Worm (Caenorhabditis elegans) whole organism, young adult: Measurements from ENCODE around the gene szy-2.
A peak's percentile ranks its signal among the peaks of the same experiment; 100 is the strongest.

ENCODE experiments used
- D2030.7 ChIP-seq: fragments of 200-800 bp; sonication (Bioruptor generic); IDR thresholded peaks from 2 replicates; pipeline ENCODE4 v1.3.6; 2022; ENCODE audit warnings: missing genetic modification reagents, missing genetic modification characterization, missing compliant biosample characterization
- F10E7.11 ChIP-seq: sonication (generic microtip); optimal IDR thresholded peaks from 2 replicates; lab custom pipeline; 2017; ENCODE audit warnings: mild to moderate bottlenecking, missing genetic modification characterization, moderate library complexity, missing compliant biosample characterization
- F22D6.2 ChIP-seq: sonication (generic microtip); optimal IDR thresholded peaks from 2 replicates; lab custom pipeline; 2016; ENCODE audit warnings: mild to moderate bottlenecking, missing genetic modification characterization, missing compliant biosample characterization
- F23B12.7 ChIP-seq: sonication (generic microtip); optimal IDR thresholded peaks from 2 replicates; lab custom pipeline; 2017; ENCODE audit warnings: missing genetic modification characterization, mild to moderate bottlenecking, missing compliant biosample characterization, antibody characterized with exemption, moderate library complexity; ENCODE audit not compliant: insufficient read depth
- F57C9.4 ChIP-seq: sonication (generic microtip); optimal IDR thresholded peaks from 2 replicates; lab custom pipeline; 2017; ENCODE audit warnings: mild to moderate bottlenecking, missing genetic modification characterization, missing compliant biosample characterization
- Y53F4B.3 ChIP-seq: fragments of 200-800 bp; sonication (Bioruptor generic); IDR thresholded peaks from 2 replicates; pipeline ENCODE4 v1.3.6; 2022; ENCODE audit warnings: missing genetic modification reagents, missing genetic modification characterization, missing compliant biosample characterization
- akir-1 ChIP-seq: fragments of 200-800 bp; sonication (Bioruptor generic); optimal IDR thresholded peaks from 2 replicates; lab custom pipeline; 2018; ENCODE audit warnings: mild to moderate bottlenecking, missing genetic modification characterization, moderate library complexity, missing compliant biosample characterization
- athp-1 ChIP-seq: sonication (generic microtip); optimal IDR thresholded peaks from 2 replicates; lab custom pipeline; 2017; ENCODE audit warnings: mild to moderate bottlenecking, missing genetic modification characterization, missing compliant biosample characterization
- attf-3 ChIP-seq: fragments of 200-800 bp; sonication (Bioruptor generic); conservative IDR thresholded peaks from 2 replicates; pipeline ENCODE4 v1.3.6; 2022; ENCODE audit warnings: missing genetic modification reagents, missing genetic modification characterization, missing compliant biosample characterization
- attf-5 ChIP-seq: fragments of 200-800 bp; sonication (Bioruptor generic); optimal IDR thresholded peaks from 2 replicates; lab custom pipeline; 2018; ENCODE audit warnings: mild to moderate bottlenecking, missing genetic modification characterization, missing compliant biosample characterization
- bed-1 ChIP-seq: fragments of 200-800 bp; sonication (Bioruptor generic); IDR thresholded peaks from 2 replicates; pipeline ENCODE4 v1.3.6; 2022; ENCODE audit warnings: missing genetic modification reagents, missing genetic modification characterization, missing compliant biosample characterization
- ccch-3 ChIP-seq: fragments of 200-800 bp; sonication (Bioruptor generic); optimal IDR thresholded peaks from 2 replicates; lab custom pipeline; 2018; ENCODE audit warnings: mild to moderate bottlenecking, missing genetic modification characterization, missing compliant biosample characterization
- ceh-27 ChIP-seq: fragments of 200-800 bp; sonication (Bioruptor generic); optimal IDR thresholded peaks from 2 replicates; lab custom pipeline; 2018; ENCODE audit warnings: mild to moderate bottlenecking, missing genetic modification characterization, moderate library complexity, missing compliant biosample characterization
- ceh-79 ChIP-seq: sonication (generic microtip); optimal IDR thresholded peaks from 2 replicates; lab custom pipeline; 2017; ENCODE audit warnings: mild to moderate bottlenecking, missing genetic modification characterization, missing compliant biosample characterization
- die-1 ChIP-seq: sonication (generic microtip); optimal IDR thresholded peaks from 2 replicates; lab custom pipeline; 2016; ENCODE audit warnings: missing genotype, mild to moderate bottlenecking, missing genetic modification characterization, missing compliant biosample characterization
- efl-1 ChIP-seq: fragments of 150-350 bp; optimal IDR thresholded peaks from 2 replicates; lab custom pipeline; 2014; ENCODE audit warnings: missing biosample characterization, missing genetic modification reagents, missing genetic modification characterization
- egl-44 ChIP-seq: fragments of 200-800 bp; sonication (Bioruptor generic); IDR thresholded peaks from 2 replicates; pipeline ENCODE4 v1.3.6; 2022; ENCODE audit warnings: missing genetic modification reagents, missing genetic modification characterization, missing compliant biosample characterization
- egrh-3 ChIP-seq: fragments of 200-800 bp; sonication (Bioruptor generic); IDR thresholded peaks from 2 replicates; pipeline ENCODE4 v1.3.6; 2022; ENCODE audit warnings: missing genetic modification reagents, missing genetic modification characterization, missing compliant biosample characterization
- hlh-12 ChIP-seq: sonication (generic microtip); optimal IDR thresholded peaks from 2 replicates; lab custom pipeline; 2016; ENCODE audit warnings: missing genetic modification characterization, missing compliant biosample characterization
- hlh-26 ChIP-seq: fragments of 200-800 bp; sonication (Bioruptor generic); conservative IDR thresholded peaks from 2 replicates; pipeline ENCODE4 v1.3.6; 2022; ENCODE audit warnings: missing genetic modification reagents, missing genetic modification characterization, missing compliant biosample characterization
- hmg-1.2 ChIP-seq: fragments of 200-800 bp; sonication (Bioruptor generic); IDR thresholded peaks from 2 replicates; pipeline ENCODE4 v1.3.6; 2022; ENCODE audit warnings: missing genetic modification reagents, missing genetic modification characterization, missing compliant biosample characterization
- hsf-1 ChIP-seq: fragments of 200-800 bp; sonication (Bioruptor generic); IDR thresholded peaks from 2 replicates; pipeline ENCODE4 v1.3.6; 2022; ENCODE audit warnings: missing genetic modification reagents, missing genetic modification characterization, missing compliant biosample characterization
- lag-1 ChIP-seq: fragments of 200-800 bp; sonication (Bioruptor generic); IDR thresholded peaks from 2 replicates; pipeline ENCODE4 v1.3.6; 2022; ENCODE audit warnings: missing genetic modification reagents, missing genetic modification characterization, missing compliant biosample characterization
- lin-54 ChIP-seq: fragments of 200-800 bp; sonication (Bioruptor generic); optimal IDR thresholded peaks from 2 replicates; lab custom pipeline; 2018; ENCODE audit warnings: mild to moderate bottlenecking, missing genetic modification characterization, missing compliant biosample characterization
- madf-10 ChIP-seq: sonication (generic microtip); optimal IDR thresholded peaks from 2 replicates; lab custom pipeline; 2016; ENCODE audit warnings: mild to moderate bottlenecking, missing genetic modification characterization, missing compliant biosample characterization
- madf-6 ChIP-seq: fragments of 200-800 bp; sonication (Bioruptor generic); IDR thresholded peaks from 2 replicates; pipeline ENCODE4 v1.3.6; 2022; ENCODE audit warnings: missing genetic modification reagents, missing genetic modification characterization, missing compliant biosample characterization
- mcd-1 ChIP-seq: fragments of 200-800 bp; sonication (Bioruptor generic); IDR thresholded peaks from 2 replicates; pipeline ENCODE4 v1.3.6; 2022; ENCODE audit warnings: missing genetic modification reagents, missing genetic modification characterization, missing compliant biosample characterization
- nfya-1 ChIP-seq: sonication (generic microtip); optimal IDR thresholded peaks from 2 replicates; lab custom pipeline; 2017; ENCODE audit warnings: antibody characterized with exemption, missing compliant biosample characterization, missing genetic modification characterization, borderline replicate concordance; ENCODE audit not compliant: insufficient read depth
- nfya-2 ChIP-seq: fragments of 200-800 bp; sonication (Bioruptor generic); IDR thresholded peaks from 2 replicates; pipeline ENCODE4 v1.3.6; 2022; ENCODE audit warnings: missing genetic modification reagents, missing genetic modification characterization, missing compliant biosample characterization
- nhr-179 ChIP-seq: sonication (generic microtip); optimal IDR thresholded peaks from 2 replicates; lab custom pipeline; 2016; ENCODE audit warnings: mild to moderate bottlenecking, missing genetic modification characterization, missing compliant biosample characterization
- nhr-80 ChIP-seq: sonication (generic microtip); optimal IDR thresholded peaks from 2 replicates; lab custom pipeline; 2016; ENCODE audit warnings: missing genetic modification characterization, missing compliant biosample characterization
- nhr-90 ChIP-seq: sonication (generic microtip); optimal IDR thresholded peaks from 2 replicates; lab custom pipeline; 2016; ENCODE audit warnings: missing genotype, mild to moderate bottlenecking, missing genetic modification characterization, missing compliant biosample characterization
- repo-1 ChIP-seq: sonication (generic microtip); optimal IDR thresholded peaks from 2 replicates; lab custom pipeline; 2017; ENCODE audit warnings: mild to moderate bottlenecking, missing genetic modification characterization, missing compliant biosample characterization
- sea-2 ChIP-seq: fragments of 200-800 bp; sonication (Bioruptor generic); IDR thresholded peaks from 2 replicates; pipeline ENCODE4 v1.3.6; 2022; ENCODE audit warnings: missing genetic modification characterization, missing compliant biosample characterization
- snpc-1.1 ChIP-seq: sonication (generic microtip); optimal IDR thresholded peaks from 2 replicates; lab custom pipeline; 2017; ENCODE audit warnings: missing genetic modification characterization, mild to moderate bottlenecking, missing compliant biosample characterization, antibody characterized with exemption, moderate library complexity, missing genotype, missing genetic modification reagents; ENCODE audit not compliant: insufficient read depth
- snpc-3.4 ChIP-seq: sonication (generic microtip); optimal IDR thresholded peaks from 2 replicates; lab custom pipeline; 2017; ENCODE audit warnings: missing genetic modification characterization, mild to moderate bottlenecking, missing compliant biosample characterization, antibody characterized with exemption, moderate library complexity, missing genotype, missing genetic modification reagents
- zfh-2 ChIP-seq: fragments of 200-800 bp; sonication (Bioruptor generic); conservative IDR thresholded peaks from 2 replicates; pipeline ENCODE4 v1.3.6; 2022; ENCODE audit warnings: missing genetic modification reagents, missing genetic modification characterization, missing compliant biosample characterization
- ztf-18 ChIP-seq: sonication (generic microtip); optimal IDR thresholded peaks from 2 replicates; lab custom pipeline; 2016; ENCODE audit warnings: missing genotype, mild to moderate bottlenecking, missing genetic modification characterization, missing compliant biosample characterization
- ztf-25 ChIP-seq: fragments of 200-800 bp; sonication (Bioruptor generic); IDR thresholded peaks from 2 replicates; pipeline ENCODE4 v1.3.6; 2022; ENCODE audit warnings: missing genetic modification reagents, missing genetic modification characterization, missing compliant biosample characterization
- ztf-26 ChIP-seq: sonication (generic microtip); optimal IDR thresholded peaks from 2 replicates; lab custom pipeline; 2017; ENCODE audit warnings: missing genetic modification characterization, missing compliant biosample characterization

szy-2 gene

DNA sequence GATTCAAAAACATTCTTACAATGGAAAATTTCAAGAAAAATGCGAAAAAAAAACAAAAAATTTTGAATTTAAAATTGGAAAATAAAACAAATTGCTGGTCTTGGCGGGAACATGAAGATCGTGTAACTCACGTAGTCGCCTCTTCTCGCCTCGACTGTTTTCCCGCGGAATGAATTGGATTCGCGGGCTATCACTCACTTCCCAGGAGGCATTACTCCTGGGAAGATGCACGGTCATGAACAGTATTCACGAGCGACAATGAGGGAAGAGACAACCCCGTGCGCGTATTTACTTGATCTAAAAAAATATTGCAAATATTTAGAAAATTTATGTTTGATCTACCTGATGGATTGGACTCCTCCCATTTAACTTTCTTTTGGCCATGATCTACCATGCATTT, 35.2 kb upstream of the szy-2 start (continued):
- no peak for TF ChIP-seq athp-1 (tag; lab: Kevin White, UChicago)
- no peak for TF ChIP-seq hlh-26 (GFP tag; lab: Robert Waterston, UW)
- TF ChIP-seq hmg-1.2 = peak; percentile 35; the same call in 1 of the 2 replicates
- TF ChIP-seq snpc-1.1 (tag; lab: Kevin White, UChicago) = no peak
- TF ChIP-seq nhr-179 = no peak
- TF ChIP-seq hsf-1 (GFP tag; lab: Robert Waterston, UW) = 0 out of 2 replicates have a peak, but pooled peaks have one; percentile 11
- TF ChIP-seq madf-10 (tag; lab: Kevin White, UChicago) = no peak
- TF ChIP-seq madf-6 (GFP tag; lab: Robert Waterston, UW) = peak; percentile 92
- no peak for TF ChIP-seq repo-1 (tag; lab: Kevin White, UChicago)
- TF ChIP-seq snpc-3.4 (tag; lab: Kevin White, UChicago) = no peak
- no peak for TF ChIP-seq nfya-2 (GFP tag; lab: Robert Waterston, UW)
- TF ChIP-seq nfya-1 = no peak
- TF ChIP-seq ceh-79 (tag; lab: Kevin White, UChicago) = no peak
- TF ChIP-seq nhr-90 = no peak

DNA sequence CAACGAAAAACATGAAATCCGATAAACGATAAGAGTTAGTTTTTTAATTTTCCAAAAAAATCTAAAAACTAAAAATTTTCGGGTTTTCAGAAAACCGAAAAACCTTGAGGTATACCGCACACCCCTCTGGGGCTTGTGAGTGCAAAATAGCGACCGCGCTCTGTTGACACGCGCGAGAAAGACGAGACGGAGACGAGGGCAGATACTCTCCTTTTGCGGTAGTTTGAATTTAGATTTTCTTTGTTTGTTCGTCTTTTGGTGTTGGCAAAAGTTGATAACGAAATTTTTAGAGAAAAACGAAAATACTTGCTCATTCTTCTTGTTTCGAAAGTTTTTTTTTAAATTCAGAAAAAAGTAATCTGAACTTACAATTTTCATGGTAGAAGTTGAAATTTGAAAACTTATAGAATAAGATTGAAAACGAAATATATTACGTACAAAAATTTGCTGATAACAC, 34.6 kb upstream of the szy-2 start, which contains the start of the genes W03A5.2 and Y32H12A.8:
Gene W03A5.2, plus strand, starts transcription at position 407 of the 457 bp plus-strand sequence.
Gene Y32H12A.8, minus strand, starts transcription at position 410 of the 457 bp plus-strand sequence.
- TF ChIP-seq egrh-3 (GFP tag; lab: Robert Waterston, UW) (no peak), die-1 (tag; lab: Kevin White, UChicago) (no peak), efl-1 (GFP tag; lab: Kevin White, UChicago) (peak; percentile 31), nhr-80 (tag; lab: Kevin White, UChicago) (peak; percentile 4), F23B12.7 (tag; lab: Kevin White, UChicago) (peak; percentile 15), akir-1 (GFP tag; lab: Kevin White, UChicago) (no peak), lin-54 (peak; percentile 1), lag-1 (GFP tag; lab: Robert Waterston, UW) (no peak), mcd-1 (GFP tag; lab: Robert Waterston, UW) (peak; percentile 54), attf-3 (GFP tag; lab: Robert Waterston, UW) (no peak), attf-5 (GFP tag; lab: Kevin White, UChicago) (peak; percentile 64), ztf-25 (no peak), madf-6 (GFP tag; lab: Robert Waterston, UW) (no peak), hmg-1.2 (peak; percentile 40; the same call in 1 of the 2 replicates)

DNA sequence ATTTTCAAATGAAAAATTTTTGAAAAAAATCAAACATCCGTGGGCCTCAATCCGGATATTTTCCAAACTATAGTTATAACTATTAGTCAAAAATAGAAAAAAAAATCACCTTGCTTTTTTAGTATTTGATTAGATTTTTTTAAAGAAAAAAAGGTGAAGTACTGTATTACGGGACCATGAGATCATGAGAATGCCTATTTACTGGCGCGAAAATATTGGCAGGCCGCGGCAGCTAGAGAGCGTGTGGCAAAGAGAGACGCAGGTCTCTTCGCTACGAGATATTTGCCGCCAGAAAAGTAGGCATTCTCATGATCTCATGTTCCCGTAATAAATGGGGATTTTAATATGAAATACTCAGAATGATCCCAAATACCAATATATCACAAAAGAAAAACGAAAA, 33.9 kb upstream of the szy-2 start:
- TF ChIP-seq ztf-18 (no peak), hmg-1.2 (peak; percentile 53; the same call in 1 of the 2 replicates)

DNA sequence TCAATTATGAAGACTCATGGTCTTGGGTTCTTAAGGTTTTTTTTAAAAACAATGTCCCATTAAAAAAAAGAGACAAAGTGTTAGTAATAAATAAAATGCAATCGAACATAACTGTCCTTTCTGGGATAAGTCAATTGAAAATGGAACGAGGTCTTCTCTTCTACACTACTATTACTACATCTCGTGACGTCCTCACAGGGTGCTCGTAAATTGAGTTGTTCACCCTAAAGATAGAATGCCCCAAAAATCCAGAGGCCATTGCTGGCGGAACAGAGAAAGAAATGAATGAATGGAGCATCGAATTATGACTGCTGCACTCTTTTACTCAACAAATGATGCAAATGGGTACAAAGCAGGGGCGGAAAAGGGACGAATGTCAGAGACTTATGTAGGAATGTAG, 31.3 kb upstream of the szy-2 start:
- TF ChIP-seq nhr-80 (tag; lab: Kevin White, UChicago) (no peak), ccch-3 (no peak), ztf-18 (no peak), F22D6.2 (tag; lab: Kevin White, UChicago) (no peak)

DNA sequence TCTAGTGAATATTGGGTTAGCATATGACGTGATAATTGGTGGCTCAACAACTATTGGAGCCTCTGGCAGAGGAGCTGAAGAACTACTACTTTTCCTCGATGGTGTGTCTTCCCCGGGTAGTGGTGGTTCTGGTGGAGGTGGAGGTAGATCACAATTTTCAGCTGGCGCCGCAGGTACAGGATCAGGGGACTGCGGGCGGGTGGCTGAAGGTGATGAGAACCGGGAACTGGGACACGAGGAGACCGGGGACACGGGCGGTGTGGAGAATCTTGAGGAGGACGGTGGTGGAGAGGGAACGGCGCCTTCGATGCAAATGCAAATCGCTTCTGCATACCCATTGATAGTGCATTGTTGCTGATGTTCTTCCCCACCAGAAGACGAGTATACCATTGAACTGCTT, 24.7 kb upstream of the szy-2 start:
- no peak for TF ChIP-seq ceh-27 (GFP tag; lab: Kevin White, UChicago)
- TF ChIP-seq bed-1 (GFP tag; lab: Robert Waterston, UW) = no peak
- no peak for TF ChIP-seq madf-10 (tag; lab: Kevin White, UChicago)
- TF ChIP-seq sea-2 (GFP tag; lab: Robert Waterston, UW) = 0 out of 2 replicates have a peak, but pooled peaks have one; percentile 46
- TF ChIP-seq F57C9.4 (tag; lab: Kevin White, UChicago) = no peak
- peak; percentile 78 for TF ChIP-seq zfh-2 (GFP tag; lab: Robert Waterston, UW)
- TF ChIP-seq egl-44 (GFP tag; lab: Robert Waterston, UW) = no peak
- no peak for TF ChIP-seq hlh-12
- TF ChIP-seq efl-1 (GFP tag; lab: Kevin White, UChicago) = no peak
- TF ChIP-seq F10E7.11 = no peak
- TF ChIP-seq ztf-26 (tag; lab: Kevin White, UChicago) = no peak
- TF ChIP-seq Y53F4B.3 (GFP tag; lab: Robert Waterston, UW) = no peak
- no peak for TF ChIP-seq D2030.7
- TF ChIP-seq egrh-3 (GFP tag; lab: Robert Waterston, UW) = peak; percentile 64
